Worm (Caenorhabditis elegans) whole organism, L3 larva: ENCODE data around the gene rtfo-1.

ENCODE experiments used
- R02D3.7 ChIP-seq: fragments of 150-350 bp; optimal IDR thresholded peaks from 2 replicates; lab custom pipeline; 2014; ENCODE audit warnings: missing biosample characterization, missing genetic modification characterization
- elt-2 ChIP-seq: sonication (generic microtip); optimal IDR thresholded peaks from 2 replicates; lab custom pipeline; 2016; ENCODE audit warnings: missing genetic modification reagents, mild to moderate bottlenecking, missing genetic modification characterization, missing compliant biosample characterization
- elt-3 ChIP-seq, 3 experiments: fragments of 150-350 bp in 1 of 3; sonication (generic microtip) in 2 of 3; optimal IDR thresholded peaks; 2 replicates in 2 of 3; 4 replicates in 1 of 3; lab custom pipeline; 2014 to 2017; ENCODE audit warnings: missing biosample characterization in 3 of 3, missing genetic modification characterization in 3 of 3
- nhr-11 ChIP-seq: fragments of 150-350 bp; optimal IDR thresholded peaks from 2 replicates; lab custom pipeline; 2014; ENCODE audit warnings: missing biosample characterization, missing genetic modification characterization
- nhr-25 ChIP-seq: sonication (generic microtip); optimal IDR thresholded peaks from 2 replicates; lab custom pipeline; 2017; ENCODE audit warnings: missing biosample characterization, missing genetic modification characterization
- nhr-28 ChIP-seq: fragments of 150-350 bp; optimal IDR thresholded peaks from 2 replicates; lab custom pipeline; 2014; ENCODE audit warnings: missing biosample characterization, missing genetic modification characterization
- nhr-77 ChIP-seq: fragments of 150-350 bp; optimal IDR thresholded peaks from 2 replicates; lab custom pipeline; 2014; ENCODE audit warnings: missing biosample characterization, missing genetic modification characterization
- pha-4 ChIP-seq: fragments of 150-350 bp; optimal IDR thresholded peaks from 2 replicates; lab custom pipeline; 2014; ENCODE audit warnings: missing biosample characterization, missing genetic modification reagents, missing genetic modification characterization
- unc-62 ChIP-seq: fragments of 150-350 bp; sonication (generic microtip); optimal IDR thresholded peaks from 4 replicates; lab custom pipeline; 2014; ENCODE audit warnings: missing biosample characterization, missing genetic modification reagents, missing genetic modification characterization
- ztf-11 ChIP-seq: fragments of 150-350 bp; optimal IDR thresholded peaks from 2 replicates; lab custom pipeline; 2014; ENCODE audit warnings: missing biosample characterization, missing genetic modification characterization

DNA sequence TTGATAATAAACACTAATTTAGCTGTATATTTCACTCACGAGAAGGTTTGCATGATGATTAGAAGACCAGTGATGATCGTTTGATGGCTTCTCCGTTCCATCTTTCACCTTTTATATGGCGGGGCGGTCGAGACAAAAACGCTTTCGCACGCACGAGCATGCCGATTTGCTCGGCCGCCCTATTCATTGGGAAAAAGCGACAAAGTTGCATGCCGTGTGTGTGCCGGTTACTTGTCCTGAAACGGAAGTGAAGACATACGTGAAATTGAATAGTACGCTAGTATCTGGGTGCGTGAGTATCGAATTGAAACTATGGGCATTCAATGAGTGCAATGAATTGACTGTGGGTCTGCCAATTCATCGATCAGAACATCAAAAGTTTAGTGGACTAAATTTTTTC is 40.4 kb upstream of the rtfo-1 start, which contains the start of gene idpc-5:
- TF ChIP-seq ztf-11 (tag; lab: Kevin White, UChicago) = no peak
- TF ChIP-seq elt-3 (tag; optimal IDR thresholded peaks at IDR 0.05; lab: Kevin White, UChicago) = no peak
- TF ChIP-seq R02D3.7 (tag; lab: Kevin White, UChicago) = no peak
- no peak for TF ChIP-seq nhr-11 (tag; lab: Kevin White, UChicago)
- TF ChIP-seq nhr-77 (tag; lab: Kevin White, UChicago) = no peak
- no peak for TF ChIP-seq nhr-25
- no peak for TF ChIP-seq elt-2
- no peak for TF ChIP-seq nhr-28 (tag; lab: Kevin White, UChicago)
- no peak for TF ChIP-seq unc-62 (GFP tag; lab: Kevin White, UChicago)
- no peak for TF ChIP-seq pha-4 (tag; lab: Kevin White, UChicago)
